Worm (Caenorhabditis elegans): ENCODE measurements around the gene cpg-20.

- TF ChIP-seq ama-1 (optimal IDR thresholded peaks at IDR 0.05) (no peak), F13C5.2 (tag; optimal IDR thresholded peaks at IDR 0.05) (no peak)
These were observed 35.4 kb downstream of the cpg-20 start, which contains the start of gene kcc-2 for ce11 chrIV:6040676-6041075.
